Worm (Caenorhabditis elegans): Measurements from ENCODE around the gene flp-18.

flp-18 gene

ce11 chrX:2978100-2978499 lies 40.3 kb downstream of the flp-18 start:
- no peak for TF ChIP-seq unc-62 (GFP tag; optimal IDR thresholded peaks at IDR 0.05)

- no peak for TF ChIP-seq unc-62 (GFP tag; optimal IDR thresholded peaks at IDR 0.05)
These were observed 42.2 kb downstream of the flp-18 start, which contains the start of gene aakg-3 for ce11 chrX:2976148-2976547. TSS of gene aakg-3 (plus strand) at chrX:2976448.

- TF ChIP-seq unc-62 (GFP tag; optimal IDR thresholded peaks at IDR 0.05): no peak
These were observed 42.9 kb downstream of the flp-18 start for ce11 chrX:2975421-2975820.

- TF ChIP-seq unc-62 (GFP tag; optimal IDR thresholded peaks at IDR 0.05): no peak
These were observed 45.9 kb downstream of the flp-18 start for ce11 chrX:2972272-2973042.

ce11 chrX:2971542-2971988 lies 46.8 kb downstream of the flp-18 start:
- no peak for TF ChIP-seq unc-62 (GFP tag; optimal IDR thresholded peaks at IDR 0.05)

- no peak for TF ChIP-seq unc-62 (GFP tag; optimal IDR thresholded peaks at IDR 0.05)
These were observed 47.5 kb downstream of the flp-18 start for ce11 chrX:2970804-2971395.

- TF ChIP-seq unc-62 (GFP tag; optimal IDR thresholded peaks at IDR 0.05): no peak
These were observed 48.1 kb downstream of the flp-18 start for ce11 chrX:2970212-2970611.

- no peak for TF ChIP-seq unc-62 (GFP tag; optimal IDR thresholded peaks at IDR 0.05)
These were observed 48.8 kb downstream of the flp-18 start for ce11 chrX:2969447-2969989.

ce11 chrX:2966252-2966651 lies 52.1 kb downstream of the flp-18 start:
- TF ChIP-seq unc-62 (GFP tag; optimal IDR thresholded peaks at IDR 0.05): no peak

All from whole organism, dauer.